Fruit fly (Drosophila melanogaster) whole organism, larva: Measurements from ENCODE around the gene Crys.
"Not testable (repeated sequence)": the region's sequence is repeated elsewhere in the genome, so short reads cannot be mapped to it uniquely, and the experiment has no call there.

Experiments used
- noc ChIP-seq: fragments of 200-800 bp; sonication (Bioruptor generic); optimal IDR thresholded peaks from 3 replicates; lab custom pipeline; 2019; ENCODE audit warnings: missing biosample characterization, mild to moderate bottlenecking, missing genetic modification characterization, moderate library complexity

Gene Crys

dm6 chr2L:11990458-11991065 is 46.6 kb downstream of the Crys start, which contains the start of gene escl:
escl (plus strand) TSS chr2L:11990927.
- TF ChIP-seq noc (tag; lab: Kevin White, UChicago): no peak

dm6 chr2L:11992602-11993001 is 48.7 kb downstream of the Crys start, which contains the start of gene Ada1-2:
Ada1-2 (plus strand) TSS chr2L:11992902.
- TF ChIP-seq noc (tag; lab: Kevin White, UChicago): not testable (repeated sequence)

- TF ChIP-seq noc (tag; lab: Kevin White, UChicago): not testable (repeated sequence)
These were observed 51.4 kb downstream of the Crys start, which contains the start of the genes CG18789 and Qtzl for dm6 chr2L:11995332-11995790. CG18789 (minus strand) TSS chr2L:11995432. Qtzl (plus strand) TSS chr2L:11995740.

- not testable (repeated sequence) for TF ChIP-seq noc (tag; lab: Kevin White, UChicago)
These were observed 52.6 kb downstream of the Crys start, which contains the start of gene Ada1-1 for dm6 chr2L:11996509-11996908. Ada1-1 (plus strand) TSS chr2L:11996809.
